Worm (Caenorhabditis elegans): Measurements from ENCODE around the gene H01G02.1.

ce11 chrIV:11755907-11756306, 48.0 kb downstream of the H01G02.1 start, which contains the start of gene T12A7.9:
- no peak for TF ChIP-seq ztf-11 (tag; optimal IDR thresholded peaks at IDR 0.05)
- no peak for TF ChIP-seq nhr-77 (tag; optimal IDR thresholded peaks at IDR 0.05)
- no peak for TF ChIP-seq lin-13 (GFP tag; optimal IDR thresholded peaks at IDR 0.05)
- no peak for TF ChIP-seq ama-1 (optimal IDR thresholded peaks at IDR 0.05)
- TF ChIP-seq unc-62 (GFP tag; optimal IDR thresholded peaks at IDR 0.05): no peak
- TF ChIP-seq aly-2 (tag; optimal IDR thresholded peaks at IDR 0.05): no peak
- TF ChIP-seq lin-39 (tag; optimal IDR thresholded peaks at IDR 0.05): no peak
- no peak for TF ChIP-seq nhr-11 (tag; optimal IDR thresholded peaks at IDR 0.05)
- no peak for TF ChIP-seq mep-1 (tag; optimal IDR thresholded peaks at IDR 0.05)
- TF ChIP-seq alr-1 (tag; optimal IDR thresholded peaks at IDR 0.05; ENCODE audit: borderline replicate concordance): no peak
- no peak for TF ChIP-seq nhr-85 (tag)
